Fruit fly (Drosophila melanogaster) whole organism, embryonic: ENCODE measurements around the gene bin.

Experiments used
- Ada2b ChIP-seq: fragments of 200-800 bp; sonication (Bioruptor generic); IDR thresholded peaks from 2 replicates; pipeline ENCODE4 v1.3.6; 2022; ENCODE audit warnings: missing biosample characterization, missing genetic modification characterization
- CG10565 ChIP-seq: fragments of 200-800 bp; sonication (Bioruptor generic); optimal IDR thresholded peaks from 3 replicates; lab custom pipeline; 2016; ENCODE audit warnings: missing biosample characterization, mild to moderate bottlenecking, missing genetic modification characterization
- CG11456 ChIP-seq: fragments of 200-800 bp; sonication (Bioruptor generic); IDR thresholded peaks from 3 replicates; pipeline ENCODE4 v1.3.6; 2022; ENCODE audit warnings: missing biosample characterization, missing genetic modification characterization
- CG11504 ChIP-seq: fragments of 200-800 bp; sonication (Bioruptor generic); optimal IDR thresholded peaks from 3 replicates; lab custom pipeline; 2019; ENCODE audit warnings: missing biosample characterization, mild to moderate bottlenecking, missing genetic modification characterization, moderate library complexity
- CG13424 ChIP-seq: fragments of 200-800 bp; sonication (Bioruptor generic); optimal IDR thresholded peaks from 2 replicates; lab custom pipeline; 2019; ENCODE audit warnings: missing biosample characterization, mild to moderate bottlenecking, missing genetic modification characterization, moderate library complexity
- CG14014 ChIP-seq: fragments of 200-800 bp; sonication (Bioruptor generic); IDR thresholded peaks from 2 replicates; pipeline ENCODE4 v1.3.6; 2022; ENCODE audit warnings: missing biosample characterization, missing genetic modification characterization
- CG14441 ChIP-seq: fragments of 200-800 bp; sonication (Bioruptor generic); IDR thresholded peaks from 2 replicates; pipeline ENCODE4 v1.3.6; 2022; ENCODE audit warnings: missing biosample characterization, missing genetic modification characterization
- CG15011 ChIP-seq: fragments of 200-800 bp; sonication (Bioruptor generic); optimal IDR thresholded peaks from 3 replicates; lab custom pipeline; 2018; ENCODE audit warnings: missing biosample characterization, mild to moderate bottlenecking, missing genetic modification characterization
- CG15601 ChIP-seq: fragments of 200-800 bp; sonication (Bioruptor generic); optimal IDR thresholded peaks from 3 replicates; lab custom pipeline; 2019; ENCODE audit warnings: missing biosample characterization, mild to moderate bottlenecking, missing genetic modification characterization, moderate library complexity
- CG16779 ChIP-seq: fragments of 200-800 bp; sonication (Bioruptor generic); IDR thresholded peaks from 2 replicates; pipeline ENCODE4 v1.3.6; 2022; ENCODE audit warnings: missing biosample characterization, missing genetic modification characterization
- CG17186 ChIP-seq: fragments of 200-800 bp; sonication (Bioruptor generic); optimal IDR thresholded peaks from 3 replicates; lab custom pipeline; 2017; ENCODE audit warnings: missing biosample characterization, missing genetic modification reagents, missing genetic modification characterization
- CG17361 ChIP-seq: fragments of 200-800 bp; sonication (Bioruptor generic); IDR thresholded peaks from 3 replicates; pipeline ENCODE4 v1.3.6; 2022; ENCODE audit warnings: missing biosample characterization, missing genetic modification characterization
- CG17612 ChIP-seq: fragments of 200-800 bp; sonication (Bioruptor generic); IDR thresholded peaks from 2 replicates; pipeline ENCODE4 v1.3.6; 2022; ENCODE audit warnings: missing biosample characterization, missing genetic modification characterization
- CG1832 ChIP-seq: fragments of 200-800 bp; sonication (Bioruptor generic); optimal IDR thresholded peaks from 2 replicates; lab custom pipeline; 2017; ENCODE audit warnings: missing biosample characterization, mild to moderate bottlenecking, missing genetic modification characterization, inconsistent platforms
- CG2889 ChIP-seq: fragments of 200-800 bp; sonication (Bioruptor generic); IDR thresholded peaks from 3 replicates; pipeline ENCODE4 v1.3.6; 2022; ENCODE audit warnings: missing biosample characterization, missing genetic modification characterization
- CG34224 ChIP-seq: fragments of 200-800 bp; sonication (Bioruptor generic); IDR thresholded peaks from 3 replicates; pipeline ENCODE4 v1.3.6; 2022; ENCODE audit warnings: missing biosample characterization, missing genetic modification characterization; ENCODE audit not compliant: partially characterized antibody
- CG4282 ChIP-seq: fragments of 200-800 bp; sonication (Bioruptor generic); optimal IDR thresholded peaks from 2 replicates; lab custom pipeline; 2016; ENCODE audit warnings: missing biosample characterization, missing genetic modification characterization
- CG43689 ChIP-seq: fragments of 200-800 bp; sonication (Bioruptor generic); IDR thresholded peaks from 2 replicates; pipeline ENCODE4 v1.3.6; 2022; ENCODE audit warnings: missing biosample characterization, missing genetic modification characterization
- CG8478 ChIP-seq: fragments of >200 bp; optimal IDR thresholded peaks from 2 replicates; lab custom pipeline; 2018
- CG8924 ChIP-seq: fragments of 200-800 bp; optimal IDR thresholded peaks from 3 replicates; lab custom pipeline; 2019; ENCODE audit warnings: missing biosample characterization, mild to moderate bottlenecking, missing genetic modification characterization, moderate library complexity
- CG9932 ChIP-seq: fragments of 200-800 bp; sonication (Bioruptor generic); IDR thresholded peaks from 2 replicates; pipeline ENCODE4 v1.3.6; 2022; ENCODE audit warnings: missing biosample characterization, missing genetic modification characterization
- Elba2 ChIP-seq: fragments of 200-800 bp; sonication (Bioruptor generic); optimal IDR thresholded peaks from 3 replicates; lab custom pipeline; 2016; ENCODE audit warnings: missing biosample characterization, missing genetic modification characterization
- Ets97D ChIP-seq: fragments of 200-800 bp; sonication (Bioruptor generic); optimal IDR thresholded peaks from 3 replicates; lab custom pipeline; 2016; ENCODE audit warnings: missing biosample characterization, missing genetic modification characterization
- Fer2 ChIP-seq: fragments of 200-800 bp; sonication (Bioruptor generic); optimal IDR thresholded peaks from 2 replicates; lab custom pipeline; 2018; ENCODE audit warnings: missing biosample characterization, mild to moderate bottlenecking, missing genetic modification characterization, moderate library complexity
- Fer3 ChIP-seq: fragments of 200-800 bp; sonication (Bioruptor generic); optimal IDR thresholded peaks from 2 replicates; lab custom pipeline; 2018; ENCODE audit warnings: missing biosample characterization, mild to moderate bottlenecking, missing genetic modification characterization, moderate library complexity
- GATAe ChIP-seq: fragments of 200-800 bp; sonication (Bioruptor generic); conservative IDR thresholded peaks from 2 replicates; pipeline ENCODE4 v1.3.6; 2022; ENCODE audit warnings: missing biosample characterization, missing genetic modification characterization
- Gsc ChIP-seq: fragments of 200-800 bp; sonication (Bioruptor generic); IDR thresholded peaks from 2 replicates; pipeline ENCODE4 v1.3.6; 2022; ENCODE audit warnings: missing biosample characterization, missing genetic modification characterization
- Hmr ChIP-seq: fragments of 200-800 bp; sonication (Bioruptor generic); optimal IDR thresholded peaks from 3 replicates; lab custom pipeline; 2017; ENCODE audit warnings: mild to moderate bottlenecking, missing biosample characterization, missing genetic modification reagents, missing genetic modification characterization
- Hmx ChIP-seq: fragments of 200-800 bp; sonication (Bioruptor generic); optimal IDR thresholded peaks from 2 replicates; lab custom pipeline; 2016; ENCODE audit warnings: missing biosample characterization, missing genetic modification characterization
- Hr39 ChIP-seq: fragments of >200 bp; optimal IDR thresholded peaks from 2 replicates; lab custom pipeline; 2017
- Hr78 ChIP-seq, 2 experiments: fragments of 200-800 bp in 1 of 2; fragments of >200 bp in 1 of 2; sonication (Bioruptor generic) in 1 of 2; optimal IDR thresholded peaks; 2 replicates each; lab custom pipeline; 2017 to 2019; ENCODE audit warnings: missing biosample characterization in 2 of 2, missing genetic modification characterization in 2 of 2, mild to moderate bottlenecking in 1 of 2, moderate library complexity in 1 of 2
- Rfx ChIP-seq: fragments of 200-800 bp; sonication (Bioruptor generic); IDR thresholded peaks from 2 replicates; pipeline ENCODE4 v1.3.6; 2022; ENCODE audit warnings: missing biosample characterization, missing genetic modification characterization
- Scr ChIP-seq: fragments of 200-800 bp; sonication (Bioruptor generic); IDR thresholded peaks from 2 replicates; pipeline ENCODE4 v1.3.6; 2022; ENCODE audit warnings: missing biosample characterization, missing genetic modification characterization; ENCODE audit not compliant: partially characterized antibody
- TFAM ChIP-seq: fragments of 200-800 bp; sonication (Bioruptor generic); optimal IDR thresholded peaks from 2 replicates; lab custom pipeline; 2017; ENCODE audit warnings: missing biosample characterization, missing genetic modification characterization, inconsistent platforms
- ab ChIP-seq: fragments of 200-800 bp; sonication (Bioruptor generic); optimal IDR thresholded peaks from 2 replicates; lab custom pipeline; 2016; ENCODE audit warnings: missing biosample characterization, missing genetic modification characterization
- bcd ChIP-seq: fragments of 200-800 bp; sonication (Bioruptor generic); optimal IDR thresholded peaks from 2 replicates; lab custom pipeline; 2017; ENCODE audit warnings: missing biosample characterization, mild to moderate bottlenecking, missing genetic modification characterization
- chinmo ChIP-seq: fragments of 200-800 bp; sonication (Bioruptor generic); IDR thresholded peaks from 4 replicates; pipeline ENCODE4 v1.3.6; 2022; ENCODE audit warnings: missing biosample characterization, missing genetic modification characterization; ENCODE audit not compliant: partially characterized antibody
- ci ChIP-seq: fragments of 200-800 bp; sonication (Bioruptor generic); IDR thresholded peaks from 3 replicates; pipeline ENCODE4 v1.3.6; 2022; ENCODE audit warnings: missing biosample characterization, missing genetic modification characterization
- esg ChIP-seq: fragments of 200-800 bp; sonication (Bioruptor generic); conservative IDR thresholded peaks from 2 replicates; pipeline ENCODE4 v1.3.6; 2022; ENCODE audit warnings: missing biosample characterization, missing genetic modification characterization
- knrl ChIP-seq: fragments of 200-800 bp; sonication (Bioruptor generic); IDR thresholded peaks from 3 replicates; pipeline ENCODE4 v1.3.6; 2022; ENCODE audit warnings: missing biosample characterization, missing genetic modification characterization; ENCODE audit not compliant: partially characterized antibody
- lilli ChIP-seq: fragments of 200-800 bp; sonication (Bioruptor generic); optimal IDR thresholded peaks from 3 replicates; lab custom pipeline; 2016; ENCODE audit warnings: missing biosample characterization, missing genetic modification characterization
- mld ChIP-seq: fragments of 200-800 bp; sonication (Bioruptor generic); IDR thresholded peaks from 3 replicates; pipeline ENCODE4 v1.3.6; 2022; ENCODE audit warnings: missing biosample characterization, missing genetic modification characterization; ENCODE audit not compliant: partially characterized antibody
- pho ChIP-seq: fragments of 200-800 bp; sonication (Bioruptor generic); optimal IDR thresholded peaks from 2 replicates; lab custom pipeline; 2016; ENCODE audit warnings: missing biosample characterization, missing genetic modification characterization
- tgo ChIP-seq: fragments of 200-800 bp; sonication (Bioruptor generic); IDR thresholded peaks from 3 replicates; pipeline ENCODE4 v1.3.6; 2022; ENCODE audit warnings: missing biosample characterization, missing genetic modification characterization
- toy ChIP-seq: fragments of 200-800 bp; sonication (Bioruptor generic); IDR thresholded peaks from 2 replicates; pipeline ENCODE4 v1.3.6; 2022; ENCODE audit warnings: missing biosample characterization, missing genetic modification characterization
- tx ChIP-seq: fragments of 200-800 bp; sonication (Bioruptor generic); optimal IDR thresholded peaks from 2 replicates; lab custom pipeline; 2016; ENCODE audit warnings: missing biosample characterization, missing genetic modification characterization
- usp ChIP-seq: fragments of >200 bp; optimal IDR thresholded peaks from 2 replicates; lab custom pipeline; 2017; ENCODE audit warnings: missing biosample characterization, missing genetic modification characterization
- zen ChIP-seq: fragments of 200-800 bp; sonication (Bioruptor generic); optimal IDR thresholded peaks from 3 replicates; lab custom pipeline; 2018; ENCODE audit warnings: missing biosample characterization, mild to moderate bottlenecking, missing genetic modification characterization, moderate library complexity
- zfh1 ChIP-seq: fragments of 200-800 bp; sonication (Bioruptor generic); IDR thresholded peaks from 3 replicates; pipeline ENCODE4 v1.3.6; 2022; ENCODE audit warnings: missing biosample characterization, missing genetic modification characterization

bin gene

dm6 chr3L:6955254-6956229 lies 34.9 kb upstream of the bin start, which contains the start of the genes CG10077 and CG9948 (continued):
- peak; percentile 87 for TF ChIP-seq zen (tag; lab: Kevin White, UChicago)
- peak; percentile 86 for TF ChIP-seq CG15601
- peak; percentile 25 for TF ChIP-seq CG17186 (GFP tag; lab: Kevin White, UChicago)
- peak; percentile 0 for TF ChIP-seq CG10565 (GFP tag; lab: Kevin White, UChicago)
- peak; percentile 86 for TF ChIP-seq Scr (GFP tag; lab: Robert Waterston, UW)
- peak; percentile 91 for TF ChIP-seq tgo
- TF ChIP-seq Fer3, result peak; percentile 92
- TF ChIP-seq ci, result peak; percentile 96
- peak; percentile 94 for TF ChIP-seq Ada2b (GFP tag; lab: Robert Waterston, UW)
- peak; percentile 94 for TF ChIP-seq CG14014 (GFP tag; lab: Robert Waterston, UW)
- TF ChIP-seq Gsc (GFP tag; lab: Robert Waterston, UW), result peak; percentile 66
- TF ChIP-seq CG8924 (tag; lab: Kevin White, UChicago), result peak; percentile 90
- peak; percentile 73 for TF ChIP-seq pho (GFP tag; lab: Kevin White, UChicago)
- TF ChIP-seq bcd, result peak; percentile 85
- TF ChIP-seq CG9932 (GFP tag; lab: Robert Waterston, UW), result peak; percentile 93
- TF ChIP-seq GATAe (GFP tag; lab: Robert Waterston, UW), result no peak
- TF ChIP-seq mld (GFP tag; lab: Robert Waterston, UW), result peak; percentile 68; the same call in 1 of the 3 replicates
- TF ChIP-seq CG11456 (GFP tag; lab: Robert Waterston, UW), result peak; percentile 89
- peak; percentile 65 for TF ChIP-seq Hmx (GFP tag; lab: Kevin White, UChicago)
- peak; percentile 64 for TF ChIP-seq CG43689 (GFP tag; lab: Robert Waterston, UW)
- peak; percentile 90 for TF ChIP-seq CG17361 (GFP tag; lab: Robert Waterston, UW)
- no peak for TF ChIP-seq Hr78 (GFP tag; optimal IDR thresholded peaks at IDR 0.05; lab: Kevin White, UChicago)
- TF ChIP-seq zfh1 (GFP tag; lab: Robert Waterston, UW), result peak; percentile 94
- peak; percentile 67 for TF ChIP-seq Elba2 (GFP tag; lab: Kevin White, UChicago)
- peak; percentile 94 for TF ChIP-seq Rfx (GFP tag; lab: Robert Waterston, UW)
- peak; percentile 26 for TF ChIP-seq TFAM (GFP tag; lab: Kevin White, UChicago)
- TF ChIP-seq CG4282 (GFP tag; lab: Kevin White, UChicago), result no peak
- peak; percentile 91 for TF ChIP-seq esg
- peak; percentile 83; the same call in 2 of the 3 replicates for TF ChIP-seq CG34224 (GFP tag; lab: Robert Waterston, UW)
- peak; percentile 27 for TF ChIP-seq Ets97D (GFP tag; lab: Kevin White, UChicago)
- TF ChIP-seq CG16779, result 0 out of 2 replicates have a peak, but pooled peaks have one; percentile 44
- peak; percentile 91 for TF ChIP-seq CG14441 (GFP tag; lab: Robert Waterston, UW)
- TF ChIP-seq lilli, result peak; percentile 88
- peak; percentile 80 for TF ChIP-seq CG2889 (GFP tag; lab: Robert Waterston, UW)
- TF ChIP-seq CG17612, result peak; percentile 79
- no peak for TF ChIP-seq CG1832
- 0 out of 2 replicates have a peak, but pooled peaks have one; percentile 55 for TF ChIP-seq toy (GFP tag; lab: Robert Waterston, UW)
- TF ChIP-seq CG15011 (GFP tag; lab: Kevin White, UChicago), result peak; percentile 72
- TF ChIP-seq CG13424 (tag; lab: Kevin White, UChicago), result peak; percentile 92
- peak; percentile 9 for TF ChIP-seq tx (GFP tag; lab: Kevin White, UChicago)
- TF ChIP-seq Hr39 (lab: Kevin White, UChicago), result no peak
- no peak for TF ChIP-seq usp (GFP tag; lab: Kevin White, UChicago)
- TF ChIP-seq CG8478 (lab: Kevin White, UChicago), result no peak
- peak; percentile 81 for TF ChIP-seq Fer2 (tag; lab: Kevin White, UChicago)
- peak; percentile 85 for TF ChIP-seq Hmr
- peak; percentile 91 for TF ChIP-seq CG11504 (tag; lab: Kevin White, UChicago)
- TF ChIP-seq ab (GFP tag; lab: Kevin White, UChicago), result peak; percentile 24
- TF ChIP-seq chinmo, result peak; percentile 79; the same call in 1 of the 4 replicates
- peak; percentile 75; the same call in 2 of the 3 replicates for TF ChIP-seq knrl
